Worm (Caenorhabditis elegans) whole organism, young adult: ENCODE data around the gene mpdu-1.

ENCODE experiments used
- Y56A3A.18 ChIP-seq: fragments of 200-800 bp; sonication (Bioruptor generic); IDR thresholded peaks from 2 replicates; pipeline ENCODE4 v1.3.6; 2022; ENCODE audit warnings: missing genetic modification reagents, missing genetic modification characterization, missing compliant biosample characterization
- ama-1 ChIP-seq, 3 experiments: fragments of 150-350 bp in 1 of 3; sonication (generic microtip) in 2 of 3; optimal IDR thresholded peaks; 2 replicates each; lab custom pipeline; 2014 to 2018; ENCODE audit warnings: missing biosample characterization in 2 of 3, missing genetic modification characterization in 2 of 3, missing genetic modification reagents in 2 of 3
- ccch-3 ChIP-seq: fragments of 200-800 bp; sonication (Bioruptor generic); optimal IDR thresholded peaks from 2 replicates; lab custom pipeline; 2018; ENCODE audit warnings: mild to moderate bottlenecking, missing genetic modification characterization, missing compliant biosample characterization
- chd-7 ChIP-seq: sonication (generic microtip); optimal IDR thresholded peaks from 2 replicates; lab custom pipeline; 2016; ENCODE audit warnings: mild to moderate bottlenecking, missing genetic modification characterization, moderate library complexity, missing compliant biosample characterization
- dpff-1 ChIP-seq: sonication (generic microtip); optimal IDR thresholded peaks from 2 replicates; lab custom pipeline; 2017; ENCODE audit warnings: mild to moderate bottlenecking, missing genetic modification characterization, missing compliant biosample characterization
- hlh-12 ChIP-seq: sonication (generic microtip); optimal IDR thresholded peaks from 2 replicates; lab custom pipeline; 2016; ENCODE audit warnings: missing genetic modification characterization, missing compliant biosample characterization
- lsy-27 ChIP-seq: sonication (generic microtip); optimal IDR thresholded peaks from 2 replicates; lab custom pipeline; 2017; ENCODE audit warnings: missing genetic modification characterization, mild to moderate bottlenecking, missing compliant biosample characterization, antibody characterized with exemption, missing genotype, borderline replicate concordance; ENCODE audit not compliant: insufficient read depth
- snpc-3.4 ChIP-seq: sonication (generic microtip); optimal IDR thresholded peaks from 2 replicates; lab custom pipeline; 2017; ENCODE audit warnings: missing genetic modification characterization, mild to moderate bottlenecking, missing compliant biosample characterization, antibody characterized with exemption, moderate library complexity, missing genotype, missing genetic modification reagents
- snpc-4 ChIP-seq, 5 experiments: fragments of 150-350 bp in 1 of 5; sonication (generic microtip) in 4 of 5; optimal IDR thresholded peaks; 2 replicates each; lab custom pipeline; 2014 to 2018; ENCODE audit warnings: missing genetic modification characterization in 5 of 5, missing biosample characterization in 3 of 5, antibody characterized with exemption in 2 of 5, mild to moderate bottlenecking in 2 of 5, missing compliant biosample characterization in 2 of 5, missing genotype in 2 of 5, moderate library complexity in 2 of 5, missing genetic modification reagents in 1 of 5
- ztf-22 ChIP-seq: fragments of 200-800 bp; sonication (Bioruptor generic); optimal IDR thresholded peaks from 2 replicates; lab custom pipeline; 2018; ENCODE audit warnings: mild to moderate bottlenecking, missing genetic modification characterization, moderate library complexity, missing compliant biosample characterization

ce11 chrV:8404339-8404738, 45.4 kb upstream of the mpdu-1 start:
- TF ChIP-seq ccch-3 (GFP tag; lab: Kevin White, UChicago) (no peak), chd-7 (tag; lab: Kevin White, UChicago) (no peak), snpc-4 (GFP tag; optimal IDR thresholded peaks at IDR 0.05; lab: Kevin White, UChicago) (no peak), snpc-4 (tag; optimal IDR thresholded peaks at IDR 0.05; lab: Kevin White, UChicago) (no peak), snpc-3.4 (tag; lab: Kevin White, UChicago) (no peak), lsy-27 (tag; lab: Kevin White, UChicago) (no peak), ama-1 (optimal IDR thresholded peaks at IDR 0.05; lab: Kevin White, UChicago) (no peak), ama-1 (GFP tag; optimal IDR thresholded peaks at IDR 0.05; lab: Kevin White, UChicago) (no peak), hlh-12 (no peak), Y56A3A.18 (no peak), dpff-1 (no peak), ztf-22 (GFP tag; lab: Kevin White, UChicago) (no peak)
